Fruit fly (Drosophila melanogaster) whole organism, wandering third instar larva: ENCODE data around the gene lin-52.
A peak's percentile ranks its signal among the peaks of the same experiment; 100 is the strongest.

ENCODE experiments used
- Abd-B ChIP-seq: fragments of >200 bp; optimal IDR thresholded peaks from 2 replicates; lab custom pipeline; 2017; ENCODE audit warnings: missing biosample characterization, missing genetic modification characterization
- CG32264 ChIP-seq: fragments of 200-800 bp; sonication (Bioruptor generic); optimal IDR thresholded peaks from 2 replicates; lab custom pipeline; 2016; ENCODE audit warnings: missing biosample characterization, missing genetic modification characterization
- CG9705 ChIP-seq: fragments of 200-800 bp; sonication (Bioruptor generic); optimal IDR thresholded peaks from 2 replicates; lab custom pipeline; 2018; ENCODE audit warnings: missing biosample characterization, mild to moderate bottlenecking, missing genetic modification characterization
- CrebA ChIP-seq: fragments of 200-800 bp; sonication (Bioruptor generic); optimal IDR thresholded peaks from 2 replicates; lab custom pipeline; 2016; ENCODE audit warnings: missing biosample characterization, mild to moderate bottlenecking, missing genetic modification characterization, borderline replicate concordance
- Dfd ChIP-seq: fragments of >200 bp; optimal IDR thresholded peaks from 2 replicates; lab custom pipeline; 2017; ENCODE audit warnings: missing biosample characterization, missing genetic modification characterization
- Dif ChIP-seq: fragments of 200-275, 200-300 bp; sonication (Bioruptor generic); optimal IDR thresholded peaks from 2 replicates; lab custom pipeline; 2018; ENCODE audit warnings: missing biosample characterization, missing genetic modification characterization; ENCODE audit not compliant: partially characterized antibody
- GATAd ChIP-seq: sonication (Bioruptor generic); optimal IDR thresholded peaks from 2 replicates; lab custom pipeline; 2016; ENCODE audit warnings: missing biosample characterization, missing genetic modification characterization
- HLH106 ChIP-seq: fragments of 200-800 bp; optimal IDR thresholded peaks from 3 replicates; lab custom pipeline; 2019; ENCODE audit warnings: missing biosample characterization, mild to moderate bottlenecking, missing genetic modification characterization, moderate library complexity
- Hnf4 ChIP-seq: fragments of 200-800 bp; sonication (Bioruptor generic); optimal IDR thresholded peaks from 2 replicates; lab custom pipeline; 2016; ENCODE audit warnings: missing biosample characterization, mild to moderate bottlenecking, missing genetic modification characterization
- Hr78 ChIP-seq: fragments of >200 bp; optimal IDR thresholded peaks from 2 replicates; lab custom pipeline; 2017; ENCODE audit warnings: missing biosample characterization, missing genetic modification characterization
- Hr83 ChIP-seq: fragments of 200-300 bp; sonication (Bioruptor generic); optimal IDR thresholded peaks from 2 replicates; lab custom pipeline; 2016; ENCODE audit warnings: missing biosample characterization, mild to moderate bottlenecking, missing genetic modification characterization, moderate library complexity; ENCODE audit not compliant: poor library complexity, severe bottlenecking
- Jra ChIP-seq: sonication (Bioruptor generic); optimal IDR thresholded peaks from 2 replicates; lab custom pipeline; 2016; ENCODE audit warnings: missing biosample characterization, missing genetic modification characterization
- Mio ChIP-seq: sonication (Bioruptor generic); optimal IDR thresholded peaks from 2 replicates; lab custom pipeline; 2016; ENCODE audit warnings: missing biosample characterization, missing genetic modification characterization
- Myc ChIP-seq: fragments of >200 bp; optimal IDR thresholded peaks from 2 replicates; lab custom pipeline; 2017
- N ChIP-seq: fragments of >200 bp; optimal IDR thresholded peaks from 2 replicates; lab custom pipeline; 2018; ENCODE audit warnings: missing biosample characterization, missing external identifiers, missing genetic modification characterization
- OdsH ChIP-seq: fragments of 200-800 bp; sonication (Bioruptor generic); optimal IDR thresholded peaks from 2 replicates; lab custom pipeline; 2016; ENCODE audit warnings: missing biosample characterization, mild to moderate bottlenecking, missing genetic modification characterization
- Rel ChIP-seq, 2 experiments: fragments of 200-800 bp; sonication (Bioruptor generic) in 1 of 2; optimal IDR thresholded peaks; 2 replicates in 1 of 2; 3 replicates in 1 of 2; lab custom pipeline; 2016 to 2019; ENCODE audit warnings: mild to moderate bottlenecking in 2 of 2, missing biosample characterization in 2 of 2, missing genetic modification characterization in 2 of 2, moderate library complexity in 1 of 2
- Sp1 ChIP-seq: fragments of 200-800 bp; sonication (Bioruptor generic); optimal IDR thresholded peaks from 3 replicates; lab custom pipeline; 2019; ENCODE audit warnings: missing biosample characterization, mild to moderate bottlenecking, missing genetic modification characterization, moderate library complexity
- Vsx2 ChIP-seq: fragments of 200-300, 225-300 bp; sonication (Bioruptor generic); optimal IDR thresholded peaks from 2 replicates; lab custom pipeline; 2018; ENCODE audit warnings: missing biosample characterization, missing genetic modification characterization; ENCODE audit not compliant: partially characterized antibody
- br ChIP-seq: fragments of 200-800 bp; sonication (Bioruptor generic); optimal IDR thresholded peaks from 2 replicates; lab custom pipeline; 2016; ENCODE audit warnings: missing biosample characterization, missing genetic modification characterization
- brk ChIP-seq: fragments of 200-800 bp; sonication (Bioruptor generic); optimal IDR thresholded peaks from 2 replicates; lab custom pipeline; 2016; ENCODE audit warnings: missing biosample characterization, mild to moderate bottlenecking, missing genetic modification characterization
- dl ChIP-seq, 2 experiments: fragments of 175-275, 200-275 bp in 1 of 2; fragments of 200-275 bp in 1 of 2; sonication (Bioruptor generic); optimal IDR thresholded peaks; lab custom pipeline; 2018; ENCODE audit warnings: mild to moderate bottlenecking in 2 of 2, missing biosample characterization in 2 of 2, missing genetic modification characterization in 2 of 2, moderate library complexity in 2 of 2; ENCODE audit not compliant: partially characterized antibody in 2 of 2, insufficient read depth in 1 of 2
- dmrt93B ChIP-seq: fragments of 200-800 bp; sonication (Bioruptor generic); optimal IDR thresholded peaks from 2 replicates; lab custom pipeline; 2018; ENCODE audit warnings: missing biosample characterization, mild to moderate bottlenecking, missing genetic modification characterization
- dsf ChIP-seq: sonication (Bioruptor generic); optimal IDR thresholded peaks from 2 replicates; lab custom pipeline; 2016; ENCODE audit warnings: missing biosample characterization, missing genetic modification characterization, borderline replicate concordance
- ey ChIP-seq: fragments of 200-800 bp; sonication (Bioruptor generic); optimal IDR thresholded peaks from 2 replicates; lab custom pipeline; 2016; ENCODE audit warnings: missing biosample characterization, missing genetic modification characterization
- foxo ChIP-seq, 2 experiments: fragments of 200-800 bp; sonication (Bioruptor generic); optimal IDR thresholded peaks; 2 replicates in 1 of 2; 3 replicates in 1 of 2; lab custom pipeline; 2016 to 2017; ENCODE audit warnings: missing biosample characterization in 2 of 2, missing genetic modification characterization in 2 of 2
- fru ChIP-seq: fragments of 200-800 bp; sonication (Bioruptor generic); optimal IDR thresholded peaks from 3 replicates; lab custom pipeline; 2016; ENCODE audit warnings: missing biosample characterization, mild to moderate bottlenecking, missing genetic modification characterization
- h ChIP-seq: fragments of 200-800 bp; sonication (Bioruptor generic); optimal IDR thresholded peaks from 3 replicates; lab custom pipeline; 2016; ENCODE audit warnings: missing biosample characterization, mild to moderate bottlenecking, missing genetic modification characterization
- jim ChIP-seq: fragments of 175-275, 200-325 bp; sonication (Bioruptor generic); optimal IDR thresholded peaks from 2 replicates; lab custom pipeline; 2016; ENCODE audit warnings: missing biosample characterization, mild to moderate bottlenecking, missing genetic modification characterization
- lola ChIP-seq: fragments of >200 bp; optimal IDR thresholded peaks from 2 replicates; lab custom pipeline; 2017; ENCODE audit warnings: missing biosample characterization, missing genetic modification characterization
- pan ChIP-seq: fragments of >200 bp; optimal IDR thresholded peaks from 2 replicates; lab custom pipeline; 2017
- psq ChIP-seq: fragments of 200-800 bp; sonication (Bioruptor generic); optimal IDR thresholded peaks from 3 replicates; lab custom pipeline; 2017; ENCODE audit warnings: missing biosample characterization, mild to moderate bottlenecking, missing genetic modification characterization, moderate library complexity
- rgr ChIP-seq: fragments of 200-800 bp; sonication (Bioruptor generic); optimal IDR thresholded peaks from 3 replicates; lab custom pipeline; 2016; ENCODE audit warnings: missing biosample characterization, mild to moderate bottlenecking, missing genetic modification characterization
- sage ChIP-seq: fragments of 200-800 bp; sonication (Bioruptor generic); optimal IDR thresholded peaks from 2 replicates; lab custom pipeline; 2016; ENCODE audit warnings: missing biosample characterization, mild to moderate bottlenecking, missing genetic modification characterization
- sv ChIP-seq: fragments of 200-800 bp; sonication (Bioruptor generic); optimal IDR thresholded peaks from 3 replicates; lab custom pipeline; 2016; ENCODE audit warnings: missing biosample characterization, missing genetic modification characterization
- tai ChIP-seq: sonication (Bioruptor generic); optimal IDR thresholded peaks from 2 replicates; lab custom pipeline; 2016; ENCODE audit warnings: missing biosample characterization, missing genetic modification characterization
- usp ChIP-seq: fragments of >200 bp; optimal IDR thresholded peaks from 2 replicates; lab custom pipeline; 2017; ENCODE audit warnings: missing biosample characterization, missing genetic modification characterization
- woc ChIP-seq: sonication (Bioruptor generic); optimal IDR thresholded peaks from 2 replicates; lab custom pipeline; 2016; ENCODE audit warnings: missing biosample characterization, mild to moderate bottlenecking, missing genetic modification characterization

The lin-52 gene

DNA sequence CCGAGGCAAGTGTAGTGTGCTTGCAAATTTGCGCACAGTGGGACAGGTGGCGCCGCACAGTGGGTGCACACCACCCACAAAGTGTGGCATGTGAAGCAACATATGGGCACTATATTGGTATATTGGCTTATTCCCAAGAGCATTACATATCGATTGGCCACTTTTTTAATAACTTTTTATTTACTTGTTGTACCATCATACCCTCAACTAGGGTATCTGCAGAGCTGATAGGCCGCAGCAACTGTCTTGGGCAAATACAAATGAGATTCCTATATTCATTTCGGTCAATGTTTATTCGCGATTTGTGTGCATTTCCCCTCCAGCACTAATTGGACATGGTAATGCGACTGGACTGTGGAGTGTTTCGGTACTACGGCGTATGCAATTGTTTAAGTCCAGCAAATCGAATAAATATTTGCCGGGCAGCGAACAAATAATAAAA lies 30.0 kb downstream of the lin-52 start (continued):
- TF ChIP-seq br (GFP tag; lab: Kevin White, UChicago) = peak; percentile 57
- TF ChIP-seq sv (GFP tag; lab: Kevin White, UChicago) = no peak
- no peak for TF ChIP-seq Vsx2 (GFP tag; lab: Kevin White, UChicago)
- no peak for TF ChIP-seq Dif (GFP tag; lab: Kevin White, UChicago)
- TF ChIP-seq ey (GFP tag; lab: Kevin White, UChicago) = peak; percentile 74

DNA sequence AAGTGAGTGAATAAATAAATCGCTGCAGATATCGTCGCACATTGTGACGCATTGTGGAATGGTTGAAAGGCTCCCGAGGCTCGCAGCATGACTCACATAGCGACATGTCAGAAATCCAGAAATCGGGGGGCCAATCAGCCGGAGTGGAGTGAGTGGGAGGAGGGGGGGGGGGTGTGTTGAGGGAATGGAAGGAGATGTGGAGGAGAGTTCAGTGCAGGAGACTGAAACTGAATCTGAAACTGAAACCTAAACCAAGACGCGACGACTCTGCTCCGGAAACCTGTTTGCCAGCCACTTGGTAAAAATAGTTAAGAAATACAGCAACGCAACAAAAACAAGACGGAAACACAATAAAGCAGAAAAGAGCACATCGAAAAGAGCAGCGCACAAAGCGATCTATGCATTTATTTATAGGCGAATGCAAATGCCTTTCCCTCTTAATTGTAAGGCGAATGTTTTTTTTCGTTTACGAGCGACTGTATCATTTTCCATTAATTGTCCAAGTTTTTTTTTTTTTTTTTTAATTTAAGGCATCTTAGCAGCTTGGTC lies 30.5 kb downstream of the lin-52 start:
- TF ChIP-seq sv (GFP tag; lab: Kevin White, UChicago) (no peak), Rel (GFP tag; optimal IDR thresholded peaks at IDR 0.05; lab: Kevin White, UChicago) (no peak), Rel (tag; optimal IDR thresholded peaks at IDR 0.05; lab: Kevin White, UChicago) (no peak), psq (GFP tag; lab: Kevin White, UChicago) (no peak), rgr (GFP tag; lab: Kevin White, UChicago) (no peak), fru (GFP tag; lab: Kevin White, UChicago) (no peak), dsf (GFP tag; lab: Kevin White, UChicago) (no peak), woc (no peak), OdsH (no peak)

DNA sequence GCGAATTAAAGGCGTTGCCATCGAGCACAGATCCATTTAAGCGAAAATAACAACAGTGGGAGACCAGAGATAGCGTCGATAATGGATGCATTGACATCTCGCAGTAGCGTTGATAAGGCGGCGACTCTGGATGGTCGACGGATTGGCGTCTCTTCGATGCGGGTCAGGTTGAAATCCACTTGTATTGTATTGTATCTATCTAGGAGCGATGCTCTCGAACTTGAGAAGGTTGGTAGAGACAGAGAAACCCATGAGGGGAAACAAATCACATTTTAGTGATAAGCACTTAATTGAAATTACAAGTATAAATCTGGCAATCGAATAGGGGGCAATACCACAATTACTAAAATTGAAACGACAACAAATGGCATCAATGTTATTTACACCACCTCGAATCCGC lies 31.2 kb downstream of the lin-52 start:
- TF ChIP-seq ey (GFP tag; lab: Kevin White, UChicago) (no peak), OdsH (no peak), Rel (GFP tag; optimal IDR thresholded peaks at IDR 0.05; lab: Kevin White, UChicago) (no peak), Rel (tag; optimal IDR thresholded peaks at IDR 0.05; lab: Kevin White, UChicago) (peak; percentile 44)
- TF ChIP-seq, all 38 proteins: peak for 1

DNA sequence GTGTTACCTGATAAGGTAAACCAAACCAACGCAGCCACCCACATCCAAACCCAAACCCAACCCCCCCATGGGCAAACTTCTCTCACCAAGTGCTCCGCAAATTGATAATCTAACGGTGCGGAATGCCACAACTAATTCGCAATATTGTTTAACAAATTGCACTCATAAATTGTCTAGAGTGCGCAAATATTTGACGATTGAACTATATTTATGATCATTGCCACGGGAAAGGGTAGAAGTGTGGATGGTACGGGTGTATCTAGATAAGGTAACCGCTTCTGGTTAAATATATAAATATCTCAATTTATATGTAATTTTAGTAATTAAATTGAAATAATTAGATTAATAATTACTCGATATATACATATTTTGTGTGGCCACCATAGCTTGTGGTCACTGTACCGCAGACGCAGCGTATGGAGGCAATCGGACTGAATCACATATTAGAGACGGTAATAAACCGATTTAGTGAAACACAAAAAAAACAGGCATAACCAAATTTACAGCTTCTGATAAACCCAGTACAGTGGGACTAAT lies 36.2 kb downstream of the lin-52 start:
- TF ChIP-seq rgr (GFP tag; lab: Kevin White, UChicago) (peak; percentile 84), Hnf4 (GFP tag; lab: Kevin White, UChicago) (peak; percentile 55), Dif (GFP tag; lab: Kevin White, UChicago) (no peak), jim (GFP tag; lab: Kevin White, UChicago) (no peak), CG9705 (peak; percentile 59), br (GFP tag; lab: Kevin White, UChicago) (peak; percentile 39), Abd-B (no peak), pan (no peak), h (GFP tag; lab: Kevin White, UChicago) (peak; percentile 70), woc (no peak), GATAd (no peak), CrebA (GFP tag; lab: Kevin White, UChicago) (no peak), lola (GFP tag; lab: Kevin White, UChicago) (no peak), fru (GFP tag; lab: Kevin White, UChicago) (peak; percentile 67), dl (GFP tag; optimal IDR thresholded peaks at IDR 0.05; lab: Kevin White, UChicago; ENCODE audit: insufficient read depth in 1 of 2, partially characterized antibody in 2 of 2) (no peak), tai (GFP tag; lab: Kevin White, UChicago) (no peak), Mio (GFP tag; lab: Kevin White, UChicago) (no peak), foxo (GFP tag; optimal IDR thresholded peaks at IDR 0.05; lab: Kevin White, UChicago) (peak in 1 of 2 experiments; percentile 83), Dfd (no peak), Myc (lab: Kevin White, UChicago) (no peak), Hr78 (no peak), sage (GFP tag; lab: Kevin White, UChicago) (peak; percentile 52), Jra (GFP tag; lab: Kevin White, UChicago) (no peak), OdsH (peak; percentile 72), HLH106 (peak; percentile 84), Sp1 (peak; percentile 81), N (GFP tag; lab: Kevin White, UChicago) (no peak), Vsx2 (GFP tag; lab: Kevin White, UChicago) (no peak), Rel (GFP tag; optimal IDR thresholded peaks at IDR 0.05; lab: Kevin White, UChicago) (no peak), Rel (tag; optimal IDR thresholded peaks at IDR 0.05; lab: Kevin White, UChicago) (peak; percentile 67), usp (GFP tag; lab: Kevin White, UChicago) (no peak), brk (GFP tag; lab: Kevin White, UChicago) (peak; percentile 45), ey (GFP tag; lab: Kevin White, UChicago) (peak; percentile 46), Hr83 (no peak), dsf (GFP tag; lab: Kevin White, UChicago) (no peak), psq (GFP tag; lab: Kevin White, UChicago) (peak; percentile 55), sv (GFP tag; lab: Kevin White, UChicago) (no peak), dmrt93B (peak; percentile 42), CG32264 (GFP tag; lab: Kevin White, UChicago) (no peak)
- TF ChIP-seq, all 38 proteins: peak for 16
